Fruit fly (Drosophila melanogaster): Measurements from ENCODE around the gene Cpr78Cc.

The Cpr78Cc gene

DNA sequence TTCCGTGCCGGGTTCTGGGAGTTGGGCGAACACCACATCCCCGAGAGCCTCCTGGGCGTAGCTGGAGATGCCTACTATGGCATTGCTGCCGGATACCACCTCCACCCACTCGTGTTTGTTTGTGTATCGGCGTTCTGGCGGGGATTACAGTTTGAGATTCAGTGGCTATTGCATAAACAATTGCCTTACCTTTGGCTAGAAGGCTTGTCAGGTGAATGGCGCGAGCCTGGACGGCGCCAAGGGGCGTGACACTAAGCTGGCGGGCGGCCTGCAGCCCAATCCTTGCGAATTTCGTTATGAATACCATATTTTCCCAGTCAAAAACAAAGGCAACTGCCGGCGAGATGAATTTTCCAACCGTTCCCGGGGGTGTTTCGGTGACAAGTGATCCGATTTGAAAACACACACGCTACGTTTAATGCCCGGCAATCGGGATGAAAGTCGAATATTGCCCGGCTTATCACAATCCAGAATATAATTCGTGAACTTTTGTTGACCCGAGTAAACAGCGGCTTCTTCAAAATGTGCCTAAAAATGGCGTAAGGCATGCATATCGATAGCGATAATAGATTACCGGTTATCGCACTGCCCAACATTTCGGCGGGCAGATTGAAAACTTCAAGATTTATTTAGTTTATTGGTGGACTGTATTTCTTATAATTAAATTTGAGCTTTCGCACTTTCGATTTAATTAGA lies 19.2 kb upstream of the Cpr78Cc start, which contains the start of gene ppl (continued):
- TF ChIP-seq row (GFP tag; IDR thresholded peaks at IDR 0.05): peak; percentile 51
- peak; percentile 47 for TF ChIP-seq phol (tag; optimal IDR thresholded peaks at IDR 0.05)
- TF ChIP-seq vnd (GFP tag; IDR thresholded peaks at IDR 0.05; ENCODE audit: partially characterized antibody): peak; percentile 48; the same call in 2 of the 3 replicates
- peak; percentile 78 for TF ChIP-seq sens (GFP tag)
- peak in 1 of 2 experiments; percentile 81 for TF ChIP-seq Pdp1 (GFP tag; optimal IDR thresholded peaks at IDR 0.05)
- no peak for TF ChIP-seq danr (GFP tag; IDR thresholded peaks at IDR 0.05)
- TF ChIP-seq zen2 (GFP tag; IDR thresholded peaks at IDR 0.05; ENCODE audit: partially characterized antibody): no peak
- TF ChIP-seq sna (GFP tag; IDR thresholded peaks at IDR 0.05; ENCODE audit: partially characterized antibody): peak; percentile 66
- no peak for TF ChIP-seq Gug (GFP tag; IDR thresholded peaks at IDR 0.05)
- peak; percentile 32 for TF ChIP-seq CG12769 (tag; optimal IDR thresholded peaks at IDR 0.05)
- no peak for TF ChIP-seq scrt (GFP tag; optimal IDR thresholded peaks at IDR 0.05)
- TF ChIP-seq CG7963 (GFP tag; IDR thresholded peaks at IDR 0.05; ENCODE audit: partially characterized antibody): 0 out of 3 replicates have a peak, but pooled peaks have one; percentile 30
- TF ChIP-seq NFAT (GFP tag; IDR thresholded peaks at IDR 0.05): peak; percentile 21; the same call in 1 of the 2 replicates
- no peak for TF ChIP-seq Dbx (GFP tag; IDR thresholded peaks at IDR 0.05)
- TF ChIP-seq CG17186 (GFP tag; optimal IDR thresholded peaks at IDR 0.05): peak; percentile 9
- TF ChIP-seq Dfd (GFP tag; optimal IDR thresholded peaks at IDR 0.05): no peak
- TF ChIP-seq CG9609 (GFP tag; optimal IDR thresholded peaks at IDR 0.05): no peak
- peak; percentile 36 for TF ChIP-seq CG15696 (tag; optimal IDR thresholded peaks at IDR 0.05)
- TF ChIP-seq bsh (GFP tag; optimal IDR thresholded peaks at IDR 0.05): peak in 1 of 2 experiments; percentile 9
- TF ChIP-seq HLH3B (GFP tag; IDR thresholded peaks at IDR 0.05): no peak
- TF ChIP-seq zfh2 (GFP tag; optimal IDR thresholded peaks at IDR 0.05): no peak
- TF ChIP-seq Dll (GFP tag; IDR thresholded peaks at IDR 0.05; ENCODE audit: partially characterized antibody): peak; percentile 63; the same call in 2 of the 4 replicates
- TF ChIP-seq ci (GFP tag; IDR thresholded peaks at IDR 0.05): 0 out of 3 replicates have a peak, but pooled peaks have one; percentile 37
- peak; percentile 58 for TF ChIP-seq Bgb (GFP tag; IDR thresholded peaks at IDR 0.05; ENCODE audit: partially characterized antibody)
- no peak for TF ChIP-seq CG1792 (GFP tag; optimal IDR thresholded peaks at IDR 0.05)
- no peak for TF ChIP-seq Dek (tag; optimal IDR thresholded peaks at IDR 0.05)
- TF ChIP-seq CG16813 (GFP tag; IDR thresholded peaks at IDR 0.05; ENCODE audit: partially characterized antibody): peak; percentile 49; the same call in 2 of the 3 replicates
- TF ChIP-seq MTF-1 (GFP tag; optimal IDR thresholded peaks at IDR 0.05; ENCODE audit: borderline replicate concordance): peak; percentile 17
- no peak for TF ChIP-seq CG14441 (GFP tag; IDR thresholded peaks at IDR 0.05)
- TF ChIP-seq Dp (GFP tag; optimal IDR thresholded peaks at IDR 0.05): peak; percentile 91
- no peak for TF ChIP-seq lmd (GFP tag; IDR thresholded peaks at IDR 0.05)
- TF ChIP-seq pzg (GFP tag; optimal IDR thresholded peaks at IDR 0.05): peak; percentile 87
- peak; percentile 42 for TF ChIP-seq MESR4 (GFP tag; optimal IDR thresholded peaks at IDR 0.05)
- TF ChIP-seq Fer1 (GFP tag; optimal IDR thresholded peaks at IDR 0.05): peak; percentile 26
- no peak for TF ChIP-seq Ravus (GFP tag; IDR thresholded peaks at IDR 0.05)
- TF ChIP-seq sob (GFP tag; IDR thresholded peaks at IDR 0.05): no peak
- TF ChIP-seq pros (GFP tag; optimal IDR thresholded peaks at IDR 0.05): peak; percentile 87
- TF ChIP-seq CG2116 (GFP tag; optimal IDR thresholded peaks at IDR 0.05): peak; percentile 71
- TF ChIP-seq sisA (GFP tag; IDR thresholded peaks at IDR 0.05): no peak
- no peak for TF ChIP-seq CG7556 (GFP tag; optimal IDR thresholded peaks at IDR 0.05)
- TF ChIP-seq CG4282 (GFP tag; optimal IDR thresholded peaks at IDR 0.05): peak; percentile 1
- TF ChIP-seq CG2889 (GFP tag; IDR thresholded peaks at IDR 0.05): no peak
- peak; percentile 97 for TF ChIP-seq CG6654 (GFP tag; optimal IDR thresholded peaks at IDR 0.05)
- TF ChIP-seq CG6854 (GFP tag; optimal IDR thresholded peaks at IDR 0.05): peak; percentile 23
- TF ChIP-seq CG34376 (GFP tag; optimal IDR thresholded peaks at IDR 0.05): peak; percentile 82
- peak; percentile 56 for TF ChIP-seq YL-1 (GFP tag; optimal IDR thresholded peaks at IDR 0.05)
- peak; percentile 20 for TF ChIP-seq CG17359 (tag; optimal IDR thresholded peaks at IDR 0.05)
- peak; percentile 7 for TF ChIP-seq kni (GFP tag; optimal IDR thresholded peaks at IDR 0.05)
